Worm (Caenorhabditis elegans) whole organism, L1 larva: ENCODE results near the gene D2023.3.

Experiments used
- C16A3.4 ChIP-seq: fragments of 150-350 bp; optimal IDR thresholded peaks from 2 replicates; lab custom pipeline; 2014; ENCODE audit warnings: missing biosample characterization, missing genetic modification characterization
- C34B4.2 ChIP-seq: sonication (generic microtip); optimal IDR thresholded peaks from 2 replicates; lab custom pipeline; 2017; ENCODE audit warnings: mild to moderate bottlenecking, missing genetic modification characterization, missing compliant biosample characterization
- F16B12.6 ChIP-seq: fragments of 150-350 bp; optimal IDR thresholded peaks from 2 replicates; lab custom pipeline; 2014; ENCODE audit warnings: missing biosample characterization, missing genetic modification characterization
- Y116A8C.19 ChIP-seq: sonication (generic microtip); optimal IDR thresholded peaks from 2 replicates; lab custom pipeline; 2016; ENCODE audit warnings: missing compliant biosample characterization, missing genetic modification characterization, borderline replicate concordance
- aha-1 ChIP-seq: fragments of 150-350 bp; optimal IDR thresholded peaks from 2 replicates; lab custom pipeline; 2014; ENCODE audit warnings: missing biosample characterization, missing genetic modification characterization
- alr-1 ChIP-seq: fragments of 200-800 bp; sonication (Bioruptor generic); optimal IDR thresholded peaks from 2 replicates; lab custom pipeline; 2018; ENCODE audit warnings: borderline replicate concordance, mild to moderate bottlenecking, missing genetic modification characterization, missing compliant biosample characterization
- aly-2 ChIP-seq: fragments of 150-350 bp; optimal IDR thresholded peaks from 2 replicates; lab custom pipeline; 2014; ENCODE audit warnings: missing biosample characterization, missing genetic modification characterization
- ama-1 ChIP-seq: fragments of 150-350 bp; optimal IDR thresholded peaks from 2 replicates; lab custom pipeline; 2014
- blmp-1 ChIP-seq: fragments of 150-350 bp; optimal IDR thresholded peaks from 2 replicates; lab custom pipeline; 2014; ENCODE audit warnings: missing biosample characterization, missing genetic modification characterization
- ceh-82 ChIP-seq, 3 experiments: fragments of 150-350 bp in 1 of 3; sonication (generic microtip) in 2 of 3; optimal IDR thresholded peaks; 2 replicates each; lab custom pipeline; 2014 to 2017; ENCODE audit warnings: missing biosample characterization in 3 of 3, missing genetic modification characterization in 3 of 3
- ceh-88 ChIP-seq: fragments of 200-800 bp; sonication (Bioruptor generic); IDR thresholded peaks from 2 replicates; pipeline ENCODE4 v1.3.6; 2022; ENCODE audit warnings: missing genetic modification characterization, missing compliant biosample characterization
- ceh-90 ChIP-seq: sonication (generic microtip); optimal IDR thresholded peaks from 2 replicates; lab custom pipeline; 2016; ENCODE audit warnings: missing genetic modification characterization, missing compliant biosample characterization
- ces-1 ChIP-seq: fragments of 150-350 bp; optimal IDR thresholded peaks from 2 replicates; lab custom pipeline; 2014; ENCODE audit warnings: missing biosample characterization, missing genetic modification reagents, missing genetic modification characterization
- dsc-1 ChIP-seq: sonication (generic microtip); optimal IDR thresholded peaks from 2 replicates; lab custom pipeline; 2016; ENCODE audit warnings: mild to moderate bottlenecking, missing genetic modification characterization, missing compliant biosample characterization
- efl-3 ChIP-seq: fragments of 200-800 bp; sonication (Bioruptor generic); optimal IDR thresholded peaks from 2 replicates; lab custom pipeline; 2018; ENCODE audit warnings: mild to moderate bottlenecking, missing genetic modification characterization, missing compliant biosample characterization
- elt-2 ChIP-seq: sonication (generic microtip); optimal IDR thresholded peaks from 2 replicates; lab custom pipeline; 2016; ENCODE audit warnings: missing genetic modification characterization, mild to moderate bottlenecking, inconsistent platforms, missing compliant biosample characterization, missing genetic modification reagents
- ets-5 ChIP-seq: fragments of 200-800 bp; sonication (Bioruptor generic); IDR thresholded peaks from 2 replicates; pipeline ENCODE4 v1.3.6; 2022; ENCODE audit warnings: missing genetic modification characterization, missing compliant biosample characterization
- fos-1 ChIP-seq: fragments of 150-350 bp; optimal IDR thresholded peaks from 2 replicates; lab custom pipeline; 2014; ENCODE audit warnings: missing biosample characterization, missing genetic modification characterization
- grh-1 ChIP-seq: fragments of 200-800 bp; sonication (Bioruptor generic); IDR thresholded peaks from 2 replicates; pipeline ENCODE4 v1.3.6; 2022; ENCODE audit warnings: missing genetic modification reagents, missing genetic modification characterization, missing compliant biosample characterization
- hpl-2 ChIP-seq: fragments of 150-350 bp; optimal IDR thresholded peaks from 2 replicates; lab custom pipeline; 2014; ENCODE audit warnings: missing biosample characterization, missing genetic modification reagents, missing genetic modification characterization
- isw-1 ChIP-seq: fragments of 200-800 bp; sonication (Bioruptor generic); IDR thresholded peaks from 2 replicates; pipeline ENCODE4 v1.3.6; 2022; ENCODE audit warnings: missing genetic modification characterization, missing compliant biosample characterization
- lin-14 ChIP-seq: fragments of 200-800 bp; sonication (Bioruptor generic); optimal IDR thresholded peaks from 2 replicates; lab custom pipeline; 2018; ENCODE audit warnings: mild to moderate bottlenecking, missing genetic modification characterization, moderate library complexity, missing compliant biosample characterization
- lin-15B ChIP-seq: fragments of 150-350 bp; sonication (generic microtip); optimal IDR thresholded peaks from 3 replicates; lab custom pipeline; 2014; ENCODE audit warnings: missing biosample characterization, missing genetic modification characterization
- lin-35 ChIP-seq, 2 experiments: fragments of 150-350 bp; optimal IDR thresholded peaks; 2 replicates each; lab custom pipeline; 2014; ENCODE audit warnings: missing biosample characterization in 2 of 2, missing genetic modification characterization in 2 of 2, missing genetic modification reagents in 2 of 2
- lin-39 ChIP-seq: fragments of 150-350 bp; optimal IDR thresholded peaks from 2 replicates; lab custom pipeline; 2014; ENCODE audit warnings: missing biosample characterization, missing genetic modification reagents, missing genetic modification characterization
- lir-3 ChIP-seq: sonication (generic microtip); optimal IDR thresholded peaks from 2 replicates; lab custom pipeline; 2016; ENCODE audit warnings: mild to moderate bottlenecking, missing genetic modification characterization, moderate library complexity, missing compliant biosample characterization; ENCODE audit not compliant: poor library complexity
- mdl-1 ChIP-seq, 2 experiments: fragments of 150-350 bp; optimal IDR thresholded peaks; 2 replicates each; lab custom pipeline; 2014 to 2017; ENCODE audit warnings: missing biosample characterization in 2 of 2, missing genetic modification characterization in 2 of 2, inconsistent platforms in 1 of 2
- mep-1 ChIP-seq: fragments of 150-350 bp; optimal IDR thresholded peaks from 2 replicates; lab custom pipeline; 2014; ENCODE audit warnings: missing biosample characterization, missing genetic modification characterization
- nhr-12 ChIP-seq: sonication (generic microtip); optimal IDR thresholded peaks from 2 replicates; lab custom pipeline; 2017; ENCODE audit warnings: missing biosample characterization, missing genetic modification characterization
- nhr-28 ChIP-seq: fragments of 150-350 bp; optimal IDR thresholded peaks from 2 replicates; lab custom pipeline; 2014; ENCODE audit warnings: missing biosample characterization, missing genetic modification characterization
- nhr-47 ChIP-seq: sonication (generic microtip); optimal IDR thresholded peaks from 2 replicates; lab custom pipeline; 2016; ENCODE audit warnings: mild to moderate bottlenecking, missing genetic modification characterization, moderate library complexity, missing compliant biosample characterization
- nhr-76 ChIP-seq: sonication (generic microtip); optimal IDR thresholded peaks from 2 replicates; lab custom pipeline; 2017; ENCODE audit warnings: missing biosample characterization, missing genetic modification characterization
- nhr-85 ChIP-seq: sonication (generic microtip); peaks from one replicate; lab custom pipeline; 2016; ENCODE audit warnings: missing genetic modification characterization, inconsistent platforms, missing compliant biosample characterization
- pag-3 ChIP-seq: sonication (generic microtip); optimal IDR thresholded peaks from 2 replicates; lab custom pipeline; 2017; ENCODE audit warnings: missing genetic modification characterization, mild to moderate bottlenecking, missing compliant biosample characterization, antibody characterized with exemption, borderline replicate concordance; ENCODE audit not compliant: insufficient read depth
- pax-3 ChIP-seq: fragments of 200-800 bp; sonication (Bioruptor generic); optimal IDR thresholded peaks from 2 replicates; lab custom pipeline; 2018; ENCODE audit warnings: mild to moderate bottlenecking, missing genetic modification characterization, moderate library complexity, missing compliant biosample characterization
- rnt-1 ChIP-seq: sonication (generic microtip); optimal IDR thresholded peaks from 2 replicates; lab custom pipeline; 2016; ENCODE audit warnings: mild to moderate bottlenecking, missing genetic modification characterization, moderate library complexity, missing compliant biosample characterization
- snpc-4 ChIP-seq: fragments of 150-350 bp; optimal IDR thresholded peaks from 2 replicates; lab custom pipeline; 2014; ENCODE audit warnings: missing biosample characterization, missing genetic modification characterization
- snu-23 ChIP-seq: sonication (generic microtip); optimal IDR thresholded peaks from 2 replicates; lab custom pipeline; 2016; ENCODE audit warnings: missing genetic modification characterization, missing compliant biosample characterization
- sup-37 ChIP-seq: fragments of 200-800 bp; sonication (Bioruptor generic); optimal IDR thresholded peaks from 2 replicates; lab custom pipeline; 2018; ENCODE audit warnings: mild to moderate bottlenecking, missing genetic modification characterization, missing compliant biosample characterization
- swsn-7 ChIP-seq: sonication (generic microtip); optimal IDR thresholded peaks from 2 replicates; lab custom pipeline; 2016; ENCODE audit warnings: missing genetic modification characterization, missing compliant biosample characterization
- tbx-2 ChIP-seq: sonication (generic microtip); optimal IDR thresholded peaks from 2 replicates; lab custom pipeline; 2016; ENCODE audit warnings: missing genetic modification characterization, missing compliant biosample characterization
- unc-30 ChIP-seq: sonication (generic microtip); optimal IDR thresholded peaks from 2 replicates; lab custom pipeline; 2017; ENCODE audit warnings: missing biosample characterization, missing genetic modification characterization
- unc-62 ChIP-seq: fragments of 150-350 bp; optimal IDR thresholded peaks from 2 replicates; lab custom pipeline; 2014; ENCODE audit warnings: missing biosample characterization, missing genetic modification reagents, missing genetic modification characterization
- unc-86 ChIP-seq: sonication (generic microtip); optimal IDR thresholded peaks from 2 replicates; lab custom pipeline; 2016; ENCODE audit warnings: missing genetic modification characterization, missing compliant biosample characterization
- zip-4 ChIP-seq: fragments of 200-800 bp; sonication (Bioruptor generic); optimal IDR thresholded peaks from 2 replicates; lab custom pipeline; 2018; ENCODE audit warnings: mild to moderate bottlenecking, missing genetic modification characterization, moderate library complexity, missing compliant biosample characterization

The D2023.3 gene

ce11 chrV:11789474-11789873, 22.3 kb downstream of the D2023.3 start, which contains the start of gene D2023.1:
TSS of gene D2023.1 (plus strand) at chrV:11789550.
- TF ChIP-seq lir-3 (no peak), pag-3 (no peak), C16A3.4 (no peak), ama-1 (lab: Kevin White, UChicago) (no peak), lin-15B (tag; lab: Kevin White, UChicago) (no peak), unc-62 (no peak), lin-39 (tag; lab: Kevin White, UChicago) (no peak), mep-1 (tag; lab: Kevin White, UChicago) (no peak), sup-37 (GFP tag; lab: Kevin White, UChicago) (no peak), lin-35 (GFP tag; optimal IDR thresholded peaks at IDR 0.05; lab: Kevin White, UChicago) (no peak), ces-1 (GFP tag; lab: Kevin White, UChicago) (no peak), hpl-2 (GFP tag; lab: Kevin White, UChicago) (no peak), aha-1 (no peak), F16B12.6 (no peak), unc-30 (tag; lab: Kevin White, UChicago) (no peak), ceh-82 (tag; optimal IDR thresholded peaks at IDR 0.05; lab: Kevin White, UChicago) (no peak)
- TF ChIP-seq, all 84 proteins: peak for 0

DNA sequence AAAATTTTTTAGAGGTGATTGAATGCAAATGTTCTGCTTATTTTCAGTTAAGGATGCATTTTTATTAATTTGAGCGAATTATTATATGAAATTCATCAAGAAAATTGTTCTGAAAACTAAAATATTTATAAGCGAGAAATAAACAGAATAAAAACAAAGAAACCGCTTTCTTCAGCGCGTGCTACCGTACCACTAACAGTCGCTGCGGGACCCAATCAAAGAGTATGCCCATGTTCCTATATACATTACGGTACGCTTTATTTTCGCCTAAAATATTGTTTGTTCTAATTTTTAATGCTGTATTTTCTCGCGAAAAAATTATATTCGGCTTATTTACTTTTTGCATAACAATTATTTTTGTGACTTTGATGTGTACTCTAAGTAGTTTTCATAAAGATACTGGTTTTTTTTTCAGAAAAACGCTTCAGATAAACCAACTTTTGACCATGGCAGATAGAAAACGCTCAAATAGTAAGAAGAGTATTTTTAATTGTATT, 24.0 kb downstream of the D2023.3 start, which contains the start of gene F55A11.8:
Gene F55A11.8, plus strand, starts transcription at position 447 of the 497 bp plus-strand sequence.
- TF ChIP-seq lir-3, result no peak
- TF ChIP-seq hpl-2 (GFP tag; lab: Kevin White, UChicago), result no peak
- peak; percentile 23 for TF ChIP-seq nhr-85 (tag; lab: Kevin White, UChicago)
- TF ChIP-seq ces-1 (GFP tag; lab: Kevin White, UChicago), result no peak
- no peak for TF ChIP-seq aly-2 (tag; lab: Kevin White, UChicago)

ce11 chrV:11787258-11787657, 24.6 kb downstream of the D2023.3 start, which contains the start of gene F55A11.7:
TSS of gene F55A11.7 (minus strand) at chrV:11787443.
- TF ChIP-seq blmp-1 (tag; lab: Kevin White, UChicago) (peak; percentile 94), pax-3 (tag; lab: Kevin White, UChicago) (no peak)
- TF ChIP-seq, all 84 proteins: peak for 1

- no peak for TF ChIP-seq hpl-2 (GFP tag; lab: Kevin White, UChicago)
- TF ChIP-seq lir-3, result peak; percentile 39
- TF ChIP-seq nhr-12 (tag; lab: Kevin White, UChicago), result peak; percentile 9
- peak; percentile 5 for TF ChIP-seq zip-4
- peak; percentile 62 for TF ChIP-seq fos-1
- peak; percentile 41 for TF ChIP-seq tbx-2 (tag; lab: Kevin White, UChicago)
- peak; percentile 42 for TF ChIP-seq unc-86 (tag; lab: Kevin White, UChicago)
- TF ChIP-seq Y116A8C.19 (tag; lab: Kevin White, UChicago), result no peak
- TF ChIP-seq ama-1 (lab: Kevin White, UChicago), result peak; percentile 3
- no peak for TF ChIP-seq snpc-4 (tag; lab: Kevin White, UChicago)
- TF ChIP-seq snu-23 (GFP tag; lab: Kevin White, UChicago), result peak; percentile 83
- peak; percentile 81 for TF ChIP-seq nhr-47 (tag; lab: Kevin White, UChicago)
- TF ChIP-seq ets-5 (GFP tag; lab: Robert Waterston, UW), result no peak
- TF ChIP-seq nhr-76 (tag; lab: Kevin White, UChicago), result peak; percentile 28
- no peak for TF ChIP-seq alr-1 (tag; lab: Kevin White, UChicago)
- TF ChIP-seq ceh-90 (tag; lab: Kevin White, UChicago), result no peak
- peak; percentile 0 for TF ChIP-seq efl-3 (GFP tag; lab: Kevin White, UChicago)
- TF ChIP-seq ceh-82 (tag; optimal IDR thresholded peaks at IDR 0.05; lab: Kevin White, UChicago), result peak; percentile 47 to 67 (median 55)
- no peak for TF ChIP-seq C34B4.2 (tag; lab: Kevin White, UChicago)
- peak; percentile 72 for TF ChIP-seq swsn-7
- no peak for TF ChIP-seq isw-1 (GFP tag; lab: Robert Waterston, UW)
- peak; percentile 11; the same call in 1 of the 2 replicates for TF ChIP-seq grh-1
- peak; percentile 58 for TF ChIP-seq elt-2 (tag; lab: Kevin White, UChicago)
- TF ChIP-seq mdl-1 (tag; optimal IDR thresholded peaks at IDR 0.05; lab: Kevin White, UChicago), result peak in 1 of 2 experiments; percentile 72
- peak; percentile 68 for TF ChIP-seq dsc-1
- peak; percentile 82 for TF ChIP-seq rnt-1 (tag; lab: Kevin White, UChicago)
- TF ChIP-seq nhr-28, result no peak
- TF ChIP-seq ceh-88 (GFP tag; lab: Robert Waterston, UW), result no peak
- peak; percentile 52 for TF ChIP-seq lin-14 (GFP tag; lab: Kevin White, UChicago)
- peak; percentile 45 for TF ChIP-seq blmp-1 (tag; lab: Kevin White, UChicago)
- TF ChIP-seq F16B12.6, result no peak
These were observed 28.9 kb downstream of the D2023.3 start, which contains the start of gene F55A11.11 for ce11 chrV:11782809-11783440. TSS of gene F55A11.11 (plus strand) at chrV:11783149.
